1 fruit fly cellular context compared by ENCODE assay signal in the genomic region with DNA sequence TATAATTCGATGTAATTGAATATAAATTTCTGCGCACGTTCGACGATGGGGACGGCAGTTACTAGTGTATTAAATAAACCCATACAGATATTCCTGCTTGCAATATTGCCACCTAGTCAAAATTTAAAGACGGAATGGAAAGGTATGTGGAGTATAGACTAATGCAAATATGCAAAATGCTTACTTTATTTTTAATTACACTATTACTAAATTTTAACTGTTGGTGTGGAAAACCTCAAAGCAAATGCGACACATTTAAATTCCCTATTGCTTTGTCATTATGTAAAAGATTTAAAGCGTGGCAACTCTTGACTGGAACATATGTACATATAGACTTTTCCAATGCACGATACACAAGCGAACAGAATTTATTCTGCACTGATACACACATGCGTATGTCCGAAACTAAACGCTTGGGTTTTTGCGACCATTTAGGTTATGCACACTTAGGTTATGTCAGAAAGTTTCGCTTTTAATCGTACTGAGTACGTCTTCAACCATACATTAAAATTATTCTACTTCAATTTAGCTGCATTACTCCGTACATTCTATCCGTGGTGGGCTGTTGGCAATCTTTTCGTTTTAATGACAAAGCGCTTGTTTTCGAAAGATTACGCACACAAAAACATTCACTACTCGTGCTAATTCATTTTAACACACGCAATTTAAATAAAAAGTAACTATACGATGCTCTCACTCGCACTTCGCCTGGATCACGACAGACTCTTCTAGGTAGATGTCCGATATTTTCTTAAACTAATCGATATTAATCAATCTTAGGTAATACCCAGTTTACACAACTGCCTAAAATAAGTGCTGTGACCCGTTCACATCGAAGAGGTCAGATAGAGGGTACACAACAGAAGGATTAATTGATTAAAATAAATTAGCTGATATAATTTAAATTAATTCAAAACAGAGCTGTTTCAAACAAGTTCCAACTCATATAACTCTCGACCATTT.
A peak's percentile ranks its signal among the peaks of the same experiment; 100 is the strongest.
TF ChIP-seq lines count a peak whose summit lies in the region.

A gene (minus strand): TSS at position 725 of the 963 bp plus-strand sequence.

TF ChIP-seq in whole organism, embryonic, 481 proteins besides CTCF, POLR2A, EP300 and RAD21 (continued from another document and continues in another):
- TF ChIP-seq Optix (GFP tag; IDR thresholded peaks at IDR 0.05; lab: Robert Waterston, UW) (no peak), CG11456 (GFP tag; IDR thresholded peaks at IDR 0.05; lab: Robert Waterston, UW) (no peak), chif (GFP tag; optimal IDR thresholded peaks at IDR 0.05; lab: Kevin White, UChicago) (peak; percentile 67 to 83), Blimp-1 (GFP tag; optimal IDR thresholded peaks at IDR 0.05; lab: Kevin White, UChicago) (no peak), pzg (GFP tag; optimal IDR thresholded peaks at IDR 0.05; lab: Kevin White, UChicago) (peak; percentile 86), fd64A (GFP tag; optimal IDR thresholded peaks at IDR 0.05; lab: Kevin White, UChicago) (no peak), mld (GFP tag; IDR thresholded peaks at IDR 0.05; lab: Robert Waterston, UW; ENCODE audit: partially characterized antibody) (peak; percentile 53; the same call in 1 of the 3 replicates), ro (GFP tag; IDR thresholded peaks at IDR 0.05; lab: Robert Waterston, UW) (no peak), CG3995 (GFP tag; optimal IDR thresholded peaks at IDR 0.05; lab: Kevin White, UChicago) (peak; percentile 49), pum (GFP tag; optimal IDR thresholded peaks at IDR 0.05; lab: Kevin White, UChicago) (peak; percentile 58), ase (GFP tag; IDR thresholded peaks at IDR 0.05; lab: Robert Waterston, UW) (no peak; the same call in 1 of the 3 replicates), HLH54F (GFP tag; optimal IDR thresholded peaks at IDR 0.05; lab: Kevin White, UChicago) (peak; percentile 73), CG10267 (tag; optimal IDR thresholded peaks at IDR 0.05; lab: Kevin White, UChicago) (peak; percentile 74), zfh2 (GFP tag; optimal IDR thresholded peaks at IDR 0.05; lab: Kevin White, UChicago) (peak; percentile 49), tap (tag; optimal IDR thresholded peaks at IDR 0.05; lab: Kevin White, UChicago) (no peak), sr (GFP tag; IDR thresholded peaks at IDR 0.05; lab: Robert Waterston, UW) (no peak), ind (GFP tag; optimal IDR thresholded peaks at IDR 0.05; lab: Kevin White, UChicago) (peak; percentile 80), CG30403 (GFP tag; optimal IDR thresholded peaks at IDR 0.05; lab: Kevin White, UChicago) (peak; percentile 80), Hr3 (GFP tag; optimal IDR thresholded peaks at IDR 0.05; lab: Kevin White, UChicago) (peak; percentile 77), gro (GFP tag; optimal IDR thresholded peaks at IDR 0.05; lab: Kevin White, UChicago) (peak; percentile 78), CG12391 (tag; optimal IDR thresholded peaks at IDR 0.05; lab: Kevin White, UChicago) (no peak), Deaf1 (tag; optimal IDR thresholded peaks at IDR 0.05; lab: Kevin White, UChicago) (no peak), dmrt11E (tag; optimal IDR thresholded peaks at IDR 0.05; lab: Kevin White, UChicago) (peak; percentile 66), lmd (GFP tag; IDR thresholded peaks at IDR 0.05; lab: Robert Waterston, UW) (no peak), CG10543 (GFP tag; optimal IDR thresholded peaks at IDR 0.05; lab: Kevin White, UChicago) (peak; percentile 93), sisA (GFP tag; IDR thresholded peaks at IDR 0.05; lab: Robert Waterston, UW) (no peak; the same call in 1 of the 2 replicates), CG12769 (tag; optimal IDR thresholded peaks at IDR 0.05; lab: Kevin White, UChicago) (peak; percentile 85), ash1 (GFP tag; optimal IDR thresholded peaks at IDR 0.05; lab: Kevin White, UChicago) (no peak), Jarid2 (GFP tag; optimal IDR thresholded peaks at IDR 0.05; lab: Kevin White, UChicago) (no peak), hb (GFP tag; IDR thresholded peaks at IDR 0.05; lab: Robert Waterston, UW; ENCODE audit: partially characterized antibody) (peak; percentile 53; the same call in 1 of the 3 replicates), CrebB (tag; optimal IDR thresholded peaks at IDR 0.05; lab: Kevin White, UChicago) (peak; percentile 55), CG1647 (GFP tag; optimal IDR thresholded peaks at IDR 0.05; lab: Kevin White, UChicago) (peak; percentile 77), CG15269 (tag; optimal IDR thresholded peaks at IDR 0.05; lab: Kevin White, UChicago) (no peak), CG1792 (GFP tag; optimal IDR thresholded peaks at IDR 0.05; lab: Kevin White, UChicago) (peak; percentile 50), CG9797 (GFP tag; optimal IDR thresholded peaks at IDR 0.05; lab: Kevin White, UChicago) (no peak), CG8944 (GFP tag; optimal IDR thresholded peaks at IDR 0.05; lab: Kevin White, UChicago) (peak; percentile 73), fu2 (GFP tag; optimal IDR thresholded peaks at IDR 0.05; lab: Kevin White, UChicago) (peak; percentile 52), CkIIα-i1 (GFP tag; IDR thresholded peaks at IDR 0.05; lab: Robert Waterston, UW) (no peak), oc (tag; optimal IDR thresholded peaks at IDR 0.05; lab: Kevin White, UChicago) (no peak), CG14860 (GFP tag; IDR thresholded peaks at IDR 0.05; lab: Robert Waterston, UW; ENCODE audit: partially characterized antibody) (peak; percentile 54; the same call in 2 of the 3 replicates), exex (tag; optimal IDR thresholded peaks at IDR 0.05; lab: Kevin White, UChicago) (no peak), CG7745 (tag; optimal IDR thresholded peaks at IDR 0.05; lab: Kevin White, UChicago) (peak; percentile 14), CG7963 (GFP tag; IDR thresholded peaks at IDR 0.05; lab: Robert Waterston, UW; ENCODE audit: partially characterized antibody) (no peak; the same call in 2 of the 3 replicates), phol (tag; optimal IDR thresholded peaks at IDR 0.05; lab: Kevin White, UChicago) (peak; percentile 74), CG30431 (GFP tag; optimal IDR thresholded peaks at IDR 0.05; lab: Kevin White, UChicago) (no peak), CG6813 (GFP tag; optimal IDR thresholded peaks at IDR 0.05; lab: Kevin White, UChicago) (no peak), CG6654 (GFP tag; optimal IDR thresholded peaks at IDR 0.05; lab: Kevin White, UChicago) (peak; percentile 50), Hey (tag; optimal IDR thresholded peaks at IDR 0.05; lab: Kevin White, UChicago) (no peak), chn (GFP tag; optimal IDR thresholded peaks at IDR 0.05; lab: Kevin White, UChicago) (peak; percentile 79), CG13287 (GFP tag; IDR thresholded peaks at IDR 0.05; lab: Robert Waterston, UW; ENCODE audit: partially characterized antibody) (peak; percentile 27; the same call in 1 of the 2 replicates), CG8765 (GFP tag; IDR thresholded peaks at IDR 0.05; lab: Robert Waterston, UW) (no peak), CG14014 (GFP tag; IDR thresholded peaks at IDR 0.05; lab: Robert Waterston, UW) (peak; percentile 65), CG9817 (tag; optimal IDR thresholded peaks at IDR 0.05; lab: Kevin White, UChicago) (no peak), Atf-2 (GFP tag; optimal IDR thresholded peaks at IDR 0.05; lab: Kevin White, UChicago) (peak; percentile 72), gfzf (GFP tag; optimal IDR thresholded peaks at IDR 0.05; lab: Kevin White, UChicago) (peak; percentile 42), CG10462 (GFP tag; optimal IDR thresholded peaks at IDR 0.05; lab: Kevin White, UChicago) (peak; percentile 54), CG17912 (GFP tag; optimal IDR thresholded peaks at IDR 0.05; lab: Kevin White, UChicago) (peak; percentile 22), bab2 (GFP tag; optimal IDR thresholded peaks at IDR 0.05; lab: Kevin White, UChicago) (peak; percentile 80), sqz (GFP tag; optimal IDR thresholded peaks at IDR 0.05; lab: Kevin White, UChicago) (no peak), twi (tag; optimal IDR thresholded peaks at IDR 0.05; lab: Kevin White, UChicago) (peak; percentile 56), Dip3 (GFP tag; optimal IDR thresholded peaks at IDR 0.05; lab: Kevin White, UChicago) (peak; percentile 79), CG6689 (GFP tag; IDR thresholded peaks at IDR 0.05; lab: Robert Waterston, UW) (peak; percentile 80; the same call in 1 of the 2 replicates), CG10274 (GFP tag; optimal IDR thresholded peaks at IDR 0.05; lab: Kevin White, UChicago) (peak; percentile 24), CG15514 (GFP tag; optimal IDR thresholded peaks at IDR 0.05; lab: Kevin White, UChicago) (no peak), pfk (GFP tag; optimal IDR thresholded peaks at IDR 0.05; lab: Kevin White, UChicago) (peak; percentile 75), CG18011 (GFP tag; optimal IDR thresholded peaks at IDR 0.05; lab: Kevin White, UChicago) (peak; percentile 73), CG14667 (GFP tag; IDR thresholded peaks at IDR 0.05; lab: Robert Waterston, UW) (no peak), Side (GFP tag; optimal IDR thresholded peaks at IDR 0.05; lab: Kevin White, UChicago) (peak; percentile 55), CG11247 (GFP tag; IDR thresholded peaks at IDR 0.05; lab: Robert Waterston, UW) (no peak), E2f2 (GFP tag; IDR thresholded peaks at IDR 0.05; lab: Robert Waterston, UW) (peak; percentile 60), pros (GFP tag; optimal IDR thresholded peaks at IDR 0.05; lab: Kevin White, UChicago) (no peak), MBD-R2 (GFP tag; IDR thresholded peaks at IDR 0.05; lab: Robert Waterston, UW) (peak; percentile 18), Trl (optimal IDR thresholded peaks at IDR 0.05; lab: Kevin White, UChicago) (no peak), Trl (GFP tag; optimal IDR thresholded peaks at IDR 0.05; lab: Kevin White, UChicago) (peak; percentile 84), gcm2 (GFP tag; optimal IDR thresholded peaks at IDR 0.05; lab: Kevin White, UChicago) (peak; percentile 51), Meics (GFP tag; optimal IDR thresholded peaks at IDR 0.05; lab: Kevin White, UChicago) (no peak), al (GFP tag; IDR thresholded peaks at IDR 0.05; lab: Robert Waterston, UW) (no peak), Spps (tag; optimal IDR thresholded peaks at IDR 0.05; lab: Kevin White, UChicago) (peak; percentile 16), Hand (GFP tag; optimal IDR thresholded peaks at IDR 0.05; lab: Kevin White, UChicago) (no peak), nom (GFP tag; optimal IDR thresholded peaks at IDR 0.05; lab: Kevin White, UChicago) (peak; percentile 79), CG13624 (GFP tag; optimal IDR thresholded peaks at IDR 0.05; lab: Kevin White, UChicago) (peak; percentile 73), Rfx (GFP tag; IDR thresholded peaks at IDR 0.05; lab: Robert Waterston, UW) (peak; percentile 77; the same call in 1 of the 2 replicates), dimm (GFP tag; IDR thresholded peaks at IDR 0.05; lab: Robert Waterston, UW) (no peak), hth (optimal IDR thresholded peaks at IDR 0.05; lab: Kevin White, UChicago) (no peak), Dip2 (GFP tag; IDR thresholded peaks at IDR 0.05; lab: Robert Waterston, UW) (no peak), ken (GFP tag; IDR thresholded peaks at IDR 0.05; lab: Robert Waterston, UW) (no peak; the same call in 2 of the 3 replicates), gcm (GFP tag; optimal IDR thresholded peaks at IDR 0.05; lab: Kevin White, UChicago) (no peak), Dfd (GFP tag; optimal IDR thresholded peaks at IDR 0.05; lab: Kevin White, UChicago) (peak in 1 of 2 experiments; percentile 58), Scr (GFP tag; IDR thresholded peaks at IDR 0.05; lab: Robert Waterston, UW; ENCODE audit: partially characterized antibody) (peak; percentile 59), Dll (GFP tag; IDR thresholded peaks at IDR 0.05; lab: Robert Waterston, UW; ENCODE audit: partially characterized antibody) (peak; percentile 35; the same call in 1 of the 4 replicates), CG32767 (GFP tag; IDR thresholded peaks at IDR 0.05; lab: Robert Waterston, UW) (peak; percentile 77), CG17328 (GFP tag; IDR thresholded peaks at IDR 0.05; lab: Robert Waterston, UW) (peak; percentile 72), Six4 (GFP tag; optimal IDR thresholded peaks at IDR 0.05; lab: Kevin White, UChicago) (peak; percentile 66), PHDP (tag; optimal IDR thresholded peaks at IDR 0.05; lab: Kevin White, UChicago) (peak; percentile 81), sob (GFP tag; IDR thresholded peaks at IDR 0.05; lab: Robert Waterston, UW) (peak; percentile 80), jumu (GFP tag; optimal IDR thresholded peaks at IDR 0.05; lab: Kevin White, UChicago) (peak; percentile 63), CG13296 (GFP tag; optimal IDR thresholded peaks at IDR 0.05; lab: Kevin White, UChicago) (peak; percentile 69), wek (GFP tag; optimal IDR thresholded peaks at IDR 0.05; lab: Kevin White, UChicago) (peak; percentile 72), Fer2 (tag; optimal IDR thresholded peaks at IDR 0.05; lab: Kevin White, UChicago) (peak; percentile 62), CG6854 (GFP tag; optimal IDR thresholded peaks at IDR 0.05; lab: Kevin White, UChicago) (peak; percentile 66), Mrtf (GFP tag; IDR thresholded peaks at IDR 0.05; lab: Robert Waterston, UW) (no peak; the same call in 2 of the 3 replicates), crp (GFP tag; optimal IDR thresholded peaks at IDR 0.05; lab: Kevin White, UChicago) (peak in 1 of 2 experiments; percentile 54), Bteb2 (GFP tag; optimal IDR thresholded peaks at IDR 0.05; lab: Kevin White, UChicago) (peak; percentile 77), scrt (GFP tag; optimal IDR thresholded peaks at IDR 0.05; lab: Kevin White, UChicago) (no peak), CG10147 (GFP tag; optimal IDR thresholded peaks at IDR 0.05; lab: Kevin White, UChicago) (peak; percentile 70), ac (GFP tag; optimal IDR thresholded peaks at IDR 0.05; lab: Kevin White, UChicago) (no peak), aop (GFP tag; IDR thresholded peaks at IDR 0.05; lab: Robert Waterston, UW) (no peak), btn (GFP tag; optimal IDR thresholded peaks at IDR 0.05; lab: Kevin White, UChicago) (peak; percentile 3), CoRest (tag; optimal IDR thresholded peaks at IDR 0.05; lab: Kevin White, UChicago) (peak; percentile 40), tna (GFP tag; IDR thresholded peaks at IDR 0.05; lab: Robert Waterston, UW; ENCODE audit: partially characterized antibody) (no peak), prd (optimal IDR thresholded peaks at IDR 0.05; lab: Kevin White, UChicago) (no peak), prd (GFP tag; IDR thresholded peaks at IDR 0.05; lab: Robert Waterston, UW) (no peak; the same call in 1 of the 3 replicates), fd102C (GFP tag; optimal IDR thresholded peaks at IDR 0.05; lab: Kevin White, UChicago) (no peak), CG5953 (GFP tag; IDR thresholded peaks at IDR 0.05; lab: Robert Waterston, UW) (peak; percentile 71), tio (GFP tag; optimal IDR thresholded peaks at IDR 0.05; lab: Kevin White, UChicago) (peak; percentile 74), Poxn (GFP tag; IDR thresholded peaks at IDR 0.05; lab: Robert Waterston, UW) (no peak), sna (GFP tag; IDR thresholded peaks at IDR 0.05; lab: Robert Waterston, UW; ENCODE audit: partially characterized antibody) (no peak), CG2202 (tag; optimal IDR thresholded peaks at IDR 0.05; lab: Kevin White, UChicago) (peak; percentile 64)
